Worm (Caenorhabditis elegans): ENCODE results near the gene srx-108.

ce11 chrII:3661932-3662331 is 43.5 kb upstream of the srx-108 start, which contains the start of gene F19B10.13:
- no peak for TF ChIP-seq lin-13 (tag; optimal IDR thresholded peaks at IDR 0.05)
- TF ChIP-seq unc-62 (GFP tag; optimal IDR thresholded peaks at IDR 0.05), result no peak
- TF ChIP-seq nhr-28 (tag; optimal IDR thresholded peaks at IDR 0.05), result no peak
- no peak for TF ChIP-seq nhr-237 (tag; optimal IDR thresholded peaks at IDR 0.05)
- TF ChIP-seq flh-1 (GFP tag; optimal IDR thresholded peaks at IDR 0.05), result no peak
- TF ChIP-seq snpc-4 (tag; optimal IDR thresholded peaks at IDR 0.05), result no peak
- no peak for TF ChIP-seq pha-4 (tag; optimal IDR thresholded peaks at IDR 0.05)
- TF ChIP-seq elt-1 (tag; optimal IDR thresholded peaks at IDR 0.05; ENCODE audit: borderline replicate concordance, insufficient read depth), result no peak
- TF ChIP-seq blmp-1 (tag; optimal IDR thresholded peaks at IDR 0.05), result no peak
- TF ChIP-seq unc-39 (tag; optimal IDR thresholded peaks at IDR 0.05), result no peak
- no peak for TF ChIP-seq mep-1 (tag; optimal IDR thresholded peaks at IDR 0.05)
- no peak for TF ChIP-seq M03D4.4 (tag; optimal IDR thresholded peaks at IDR 0.05)
- no peak for TF ChIP-seq ztf-11 (tag; optimal IDR thresholded peaks at IDR 0.05)
